Fruit fly (Drosophila melanogaster) whole organism, wandering third instar larva: Measurements from ENCODE around the gene CG6654.

Source experiments
- Abd-B ChIP-seq: fragments of >200 bp; optimal IDR thresholded peaks from 2 replicates; lab custom pipeline; 2017; ENCODE audit warnings: missing biosample characterization, missing genetic modification characterization
- CG32264 ChIP-seq: fragments of 200-800 bp; sonication (Bioruptor generic); optimal IDR thresholded peaks from 2 replicates; lab custom pipeline; 2016; ENCODE audit warnings: missing biosample characterization, missing genetic modification characterization
- CG9705 ChIP-seq: fragments of 200-800 bp; sonication (Bioruptor generic); optimal IDR thresholded peaks from 2 replicates; lab custom pipeline; 2018; ENCODE audit warnings: missing biosample characterization, mild to moderate bottlenecking, missing genetic modification characterization
- CrebA ChIP-seq: fragments of 200-800 bp; sonication (Bioruptor generic); optimal IDR thresholded peaks from 2 replicates; lab custom pipeline; 2016; ENCODE audit warnings: missing biosample characterization, mild to moderate bottlenecking, missing genetic modification characterization, borderline replicate concordance
- Dfd ChIP-seq: fragments of >200 bp; optimal IDR thresholded peaks from 2 replicates; lab custom pipeline; 2017; ENCODE audit warnings: missing biosample characterization, missing genetic modification characterization
- Dif ChIP-seq: fragments of 200-275, 200-300 bp; sonication (Bioruptor generic); optimal IDR thresholded peaks from 2 replicates; lab custom pipeline; 2018; ENCODE audit warnings: missing biosample characterization, missing genetic modification characterization; ENCODE audit not compliant: partially characterized antibody
- GATAd ChIP-seq: sonication (Bioruptor generic); optimal IDR thresholded peaks from 2 replicates; lab custom pipeline; 2016; ENCODE audit warnings: missing biosample characterization, missing genetic modification characterization
- HLH106 ChIP-seq: fragments of 200-800 bp; optimal IDR thresholded peaks from 3 replicates; lab custom pipeline; 2019; ENCODE audit warnings: missing biosample characterization, mild to moderate bottlenecking, missing genetic modification characterization, moderate library complexity
- Hnf4 ChIP-seq: fragments of 200-800 bp; sonication (Bioruptor generic); optimal IDR thresholded peaks from 2 replicates; lab custom pipeline; 2016; ENCODE audit warnings: missing biosample characterization, mild to moderate bottlenecking, missing genetic modification characterization
- Hr78 ChIP-seq: fragments of >200 bp; optimal IDR thresholded peaks from 2 replicates; lab custom pipeline; 2017; ENCODE audit warnings: missing biosample characterization, missing genetic modification characterization
- Hr83 ChIP-seq: fragments of 200-300 bp; sonication (Bioruptor generic); optimal IDR thresholded peaks from 2 replicates; lab custom pipeline; 2016; ENCODE audit warnings: missing biosample characterization, mild to moderate bottlenecking, missing genetic modification characterization, moderate library complexity; ENCODE audit not compliant: poor library complexity, severe bottlenecking
- Jra ChIP-seq: sonication (Bioruptor generic); optimal IDR thresholded peaks from 2 replicates; lab custom pipeline; 2016; ENCODE audit warnings: missing biosample characterization, missing genetic modification characterization
- Mio ChIP-seq: sonication (Bioruptor generic); optimal IDR thresholded peaks from 2 replicates; lab custom pipeline; 2016; ENCODE audit warnings: missing biosample characterization, missing genetic modification characterization
- Myc ChIP-seq: fragments of >200 bp; optimal IDR thresholded peaks from 2 replicates; lab custom pipeline; 2017
- N ChIP-seq: fragments of >200 bp; optimal IDR thresholded peaks from 2 replicates; lab custom pipeline; 2018; ENCODE audit warnings: missing biosample characterization, missing external identifiers, missing genetic modification characterization
- OdsH ChIP-seq: fragments of 200-800 bp; sonication (Bioruptor generic); optimal IDR thresholded peaks from 2 replicates; lab custom pipeline; 2016; ENCODE audit warnings: missing biosample characterization, mild to moderate bottlenecking, missing genetic modification characterization
- Rel ChIP-seq, 2 experiments: fragments of 200-800 bp; sonication (Bioruptor generic) in 1 of 2; optimal IDR thresholded peaks; 2 replicates in 1 of 2; 3 replicates in 1 of 2; lab custom pipeline; 2016 to 2019; ENCODE audit warnings: mild to moderate bottlenecking in 2 of 2, missing biosample characterization in 2 of 2, missing genetic modification characterization in 2 of 2, moderate library complexity in 1 of 2
- Sp1 ChIP-seq: fragments of 200-800 bp; sonication (Bioruptor generic); optimal IDR thresholded peaks from 3 replicates; lab custom pipeline; 2019; ENCODE audit warnings: missing biosample characterization, mild to moderate bottlenecking, missing genetic modification characterization, moderate library complexity
- Vsx2 ChIP-seq: fragments of 200-300, 225-300 bp; sonication (Bioruptor generic); optimal IDR thresholded peaks from 2 replicates; lab custom pipeline; 2018; ENCODE audit warnings: missing biosample characterization, missing genetic modification characterization; ENCODE audit not compliant: partially characterized antibody
- br ChIP-seq: fragments of 200-800 bp; sonication (Bioruptor generic); optimal IDR thresholded peaks from 2 replicates; lab custom pipeline; 2016; ENCODE audit warnings: missing biosample characterization, missing genetic modification characterization
- brk ChIP-seq: fragments of 200-800 bp; sonication (Bioruptor generic); optimal IDR thresholded peaks from 2 replicates; lab custom pipeline; 2016; ENCODE audit warnings: missing biosample characterization, mild to moderate bottlenecking, missing genetic modification characterization
- dl ChIP-seq, 2 experiments: fragments of 175-275, 200-275 bp in 1 of 2; fragments of 200-275 bp in 1 of 2; sonication (Bioruptor generic); optimal IDR thresholded peaks; lab custom pipeline; 2018; ENCODE audit warnings: mild to moderate bottlenecking in 2 of 2, missing biosample characterization in 2 of 2, missing genetic modification characterization in 2 of 2, moderate library complexity in 2 of 2; ENCODE audit not compliant: partially characterized antibody in 2 of 2, insufficient read depth in 1 of 2
- dmrt93B ChIP-seq: fragments of 200-800 bp; sonication (Bioruptor generic); optimal IDR thresholded peaks from 2 replicates; lab custom pipeline; 2018; ENCODE audit warnings: missing biosample characterization, mild to moderate bottlenecking, missing genetic modification characterization
- dsf ChIP-seq: sonication (Bioruptor generic); optimal IDR thresholded peaks from 2 replicates; lab custom pipeline; 2016; ENCODE audit warnings: missing biosample characterization, missing genetic modification characterization, borderline replicate concordance
- ey ChIP-seq: fragments of 200-800 bp; sonication (Bioruptor generic); optimal IDR thresholded peaks from 2 replicates; lab custom pipeline; 2016; ENCODE audit warnings: missing biosample characterization, missing genetic modification characterization
- foxo ChIP-seq, 2 experiments: fragments of 200-800 bp; sonication (Bioruptor generic); optimal IDR thresholded peaks; 2 replicates in 1 of 2; 3 replicates in 1 of 2; lab custom pipeline; 2016 to 2017; ENCODE audit warnings: missing biosample characterization in 2 of 2, missing genetic modification characterization in 2 of 2
- fru ChIP-seq: fragments of 200-800 bp; sonication (Bioruptor generic); optimal IDR thresholded peaks from 3 replicates; lab custom pipeline; 2016; ENCODE audit warnings: missing biosample characterization, mild to moderate bottlenecking, missing genetic modification characterization
- h ChIP-seq: fragments of 200-800 bp; sonication (Bioruptor generic); optimal IDR thresholded peaks from 3 replicates; lab custom pipeline; 2016; ENCODE audit warnings: missing biosample characterization, mild to moderate bottlenecking, missing genetic modification characterization
- jim ChIP-seq: fragments of 175-275, 200-325 bp; sonication (Bioruptor generic); optimal IDR thresholded peaks from 2 replicates; lab custom pipeline; 2016; ENCODE audit warnings: missing biosample characterization, mild to moderate bottlenecking, missing genetic modification characterization
- lola ChIP-seq: fragments of >200 bp; optimal IDR thresholded peaks from 2 replicates; lab custom pipeline; 2017; ENCODE audit warnings: missing biosample characterization, missing genetic modification characterization
- pan ChIP-seq: fragments of >200 bp; optimal IDR thresholded peaks from 2 replicates; lab custom pipeline; 2017
- psq ChIP-seq: fragments of 200-800 bp; sonication (Bioruptor generic); optimal IDR thresholded peaks from 3 replicates; lab custom pipeline; 2017; ENCODE audit warnings: missing biosample characterization, mild to moderate bottlenecking, missing genetic modification characterization, moderate library complexity
- rgr ChIP-seq: fragments of 200-800 bp; sonication (Bioruptor generic); optimal IDR thresholded peaks from 3 replicates; lab custom pipeline; 2016; ENCODE audit warnings: missing biosample characterization, mild to moderate bottlenecking, missing genetic modification characterization
- sage ChIP-seq: fragments of 200-800 bp; sonication (Bioruptor generic); optimal IDR thresholded peaks from 2 replicates; lab custom pipeline; 2016; ENCODE audit warnings: missing biosample characterization, mild to moderate bottlenecking, missing genetic modification characterization
- sv ChIP-seq: fragments of 200-800 bp; sonication (Bioruptor generic); optimal IDR thresholded peaks from 3 replicates; lab custom pipeline; 2016; ENCODE audit warnings: missing biosample characterization, missing genetic modification characterization
- tai ChIP-seq: sonication (Bioruptor generic); optimal IDR thresholded peaks from 2 replicates; lab custom pipeline; 2016; ENCODE audit warnings: missing biosample characterization, missing genetic modification characterization
- usp ChIP-seq: fragments of >200 bp; optimal IDR thresholded peaks from 2 replicates; lab custom pipeline; 2017; ENCODE audit warnings: missing biosample characterization, missing genetic modification characterization
- woc ChIP-seq: sonication (Bioruptor generic); optimal IDR thresholded peaks from 2 replicates; lab custom pipeline; 2016; ENCODE audit warnings: missing biosample characterization, mild to moderate bottlenecking, missing genetic modification characterization

CG6654 gene

dm6 chr3R:15196134-15197034 is 17.1 kb downstream of the CG6654 start, which contains the start of the genes Kpc1 and CG42542:
TSS of gene Kpc1 (minus strand) at chr3R:15196210.
TSS of gene CG42542 (plus strand) at chr3R:15196598.
- TF ChIP-seq foxo (GFP tag; optimal IDR thresholded peaks at IDR 0.05; lab: Kevin White, UChicago) (peak; percentile 34 to 83), CG9705 (peak; percentile 49), br (GFP tag; lab: Kevin White, UChicago) (peak; percentile 74), Vsx2 (peak; percentile 92), dl (GFP tag; optimal IDR thresholded peaks at IDR 0.05; lab: Kevin White, UChicago; ENCODE audit: insufficient read depth in 1 of 2, partially characterized antibody in 2 of 2) (peak in 1 of 2 experiments; percentile 6), pan (no peak), Myc (peak; percentile 89), Abd-B (GFP tag; lab: Kevin White, UChicago) (no peak), Jra (peak; percentile 94), Dif (GFP tag; lab: Kevin White, UChicago) (peak; percentile 19), sage (peak; percentile 56), rgr (peak; percentile 83), N (GFP tag; lab: Kevin White, UChicago) (no peak), Rel (GFP tag; optimal IDR thresholded peaks at IDR 0.05; lab: Kevin White, UChicago) (no peak), Rel (tag; optimal IDR thresholded peaks at IDR 0.05; lab: Kevin White, UChicago) (peak; percentile 60), sv (GFP tag; lab: Kevin White, UChicago) (peak; percentile 87), CrebA (peak; percentile 64), Sp1 (GFP tag; lab: Kevin White, UChicago) (peak; percentile 64), GATAd (GFP tag; lab: Kevin White, UChicago) (peak; percentile 74), OdsH (GFP tag; lab: Kevin White, UChicago) (peak; percentile 72), Hr78 (no peak), ey (GFP tag; lab: Kevin White, UChicago) (peak; percentile 82), HLH106 (tag; lab: Kevin White, UChicago) (peak; percentile 60), brk (no peak), psq (GFP tag; lab: Kevin White, UChicago) (peak; percentile 69), CG32264 (GFP tag; lab: Kevin White, UChicago) (peak; percentile 70), woc (peak; percentile 95), lola (GFP tag; lab: Kevin White, UChicago) (no peak), Hnf4 (GFP tag; lab: Kevin White, UChicago) (peak; percentile 92), Hr83 (GFP tag; lab: Kevin White, UChicago) (peak; percentile 93), fru (GFP tag; lab: Kevin White, UChicago) (peak; percentile 77), h (GFP tag; lab: Kevin White, UChicago) (peak; percentile 83), Dfd (GFP tag; lab: Kevin White, UChicago) (no peak), tai (GFP tag; lab: Kevin White, UChicago) (no peak), dsf (GFP tag; lab: Kevin White, UChicago) (peak; percentile 72), Mio (no peak), jim (peak; percentile 52), usp (GFP tag; lab: Kevin White, UChicago) (no peak), dmrt93B (peak; percentile 52)

DNA sequence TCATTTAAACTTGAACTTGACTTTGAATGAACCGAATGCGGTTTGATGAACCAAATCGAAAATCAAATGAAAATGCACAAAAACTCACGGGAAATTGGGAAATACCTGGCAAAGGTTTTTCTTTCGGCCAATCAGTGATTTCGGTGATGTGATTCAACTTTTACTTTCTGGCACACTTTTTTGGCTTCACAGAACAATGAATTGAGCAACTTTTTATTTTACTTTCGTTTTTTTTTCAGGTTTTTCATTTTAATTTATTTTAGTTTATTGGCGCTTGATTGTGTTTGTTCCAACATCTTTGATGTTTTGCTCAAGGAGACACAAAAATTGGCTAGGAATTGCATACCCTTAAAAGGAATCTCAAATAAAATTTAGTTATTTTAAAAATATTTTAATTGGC is 32.0 kb downstream of the CG6654 start, which contains the start of gene Mf:
Gene Mf, minus strand, starts transcription at position 44 of the 400 bp plus-strand sequence.
- no peak for TF ChIP-seq woc
- no peak for TF ChIP-seq Vsx2
- no peak for TF ChIP-seq h (GFP tag; lab: Kevin White, UChicago)
- no peak for TF ChIP-seq OdsH (GFP tag; lab: Kevin White, UChicago)
- TF ChIP-seq fru (GFP tag; lab: Kevin White, UChicago): no peak
- no peak for TF ChIP-seq CG9705
- TF ChIP-seq N (GFP tag; lab: Kevin White, UChicago): no peak
- TF ChIP-seq Hr83 (GFP tag; lab: Kevin White, UChicago): no peak
- no peak for TF ChIP-seq Abd-B (GFP tag; lab: Kevin White, UChicago)
- no peak for TF ChIP-seq Rel (GFP tag; optimal IDR thresholded peaks at IDR 0.05; lab: Kevin White, UChicago)
- TF ChIP-seq Rel (tag; optimal IDR thresholded peaks at IDR 0.05; lab: Kevin White, UChicago): no peak
- TF ChIP-seq Hnf4 (GFP tag; lab: Kevin White, UChicago): no peak
- TF ChIP-seq Myc: no peak
- no peak for TF ChIP-seq Dfd (GFP tag; lab: Kevin White, UChicago)
- no peak for TF ChIP-seq Mio
